Worm (Caenorhabditis elegans): ENCODE data around the gene nhr-32.

DNA sequence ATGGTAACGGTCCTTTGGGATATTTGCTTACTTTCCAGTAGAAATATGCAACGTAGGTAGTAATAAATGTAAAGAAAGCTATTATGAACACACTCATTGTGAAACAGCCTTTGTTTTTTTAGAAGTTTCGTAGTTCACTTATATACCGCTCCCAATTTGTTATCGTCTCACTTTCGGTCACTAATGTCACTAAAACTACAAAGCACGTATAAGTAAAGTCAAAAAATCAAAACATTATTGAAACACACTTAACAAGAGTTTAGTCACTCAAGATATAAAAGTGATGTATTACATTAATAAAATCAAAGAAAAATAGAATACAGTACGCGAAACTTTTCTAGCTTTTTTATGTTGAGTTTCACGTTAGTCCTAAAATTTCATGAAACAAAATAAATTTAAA lies 22.3 kb downstream of the nhr-32 start, which contains the start of gene cyp-14A3:
- TF ChIP-seq snpc-4 (tag; optimal IDR thresholded peaks at IDR 0.05) (no peak), nhr-77 (tag; optimal IDR thresholded peaks at IDR 0.05) (no peak), nhr-76 (tag; optimal IDR thresholded peaks at IDR 0.05) (no peak), ztf-4 (tag; optimal IDR thresholded peaks at IDR 0.05) (no peak), efl-1 (optimal IDR thresholded peaks at IDR 0.05) (no peak), efl-1 (GFP tag; optimal IDR thresholded peaks at IDR 0.05 in 1 of 2) (no peak), nhr-85 (tag) (no peak), unc-130 (tag; optimal IDR thresholded peaks at IDR 0.05) (no peak), lin-15B (tag; optimal IDR thresholded peaks at IDR 0.05) (no peak), ceh-88 (GFP tag; IDR thresholded peaks at IDR 0.05) (no peak), nhr-84 (tag; optimal IDR thresholded peaks at IDR 0.05) (no peak), C04F5.9 (tag; optimal IDR thresholded peaks at IDR 0.05) (no peak), Y116A8C.19 (tag; optimal IDR thresholded peaks at IDR 0.05; ENCODE audit: borderline replicate concordance) (no peak), xbp-1 (tag; optimal IDR thresholded peaks at IDR 0.05) (no peak), ama-1 (optimal IDR thresholded peaks at IDR 0.05) (no peak)
